Fruit fly (Drosophila melanogaster) whole organism, embryonic: ENCODE results near the gene CCDC53.

Experiments
- Blimp-1 ChIP-seq: fragments of 200-800 bp; sonication (Bioruptor generic); optimal IDR thresholded peaks from 3 replicates; lab custom pipeline; 2018; ENCODE audit warnings: missing biosample characterization, missing genetic modification characterization, mild to moderate bottlenecking, moderate library complexity, missing genetic modification reagents
- CG10462 ChIP-seq: fragments of 200-800 bp; sonication (Bioruptor generic); optimal IDR thresholded peaks from 2 replicates; lab custom pipeline; 2016; ENCODE audit warnings: missing biosample characterization, missing genetic modification characterization
- CG14014 ChIP-seq: fragments of 200-800 bp; sonication (Bioruptor generic); IDR thresholded peaks from 2 replicates; pipeline ENCODE4 v1.3.6; 2022; ENCODE audit warnings: missing biosample characterization, missing genetic modification characterization
- CG15073 ChIP-seq: fragments of 200-800 bp; sonication (Bioruptor generic); optimal IDR thresholded peaks from 2 replicates; lab custom pipeline; 2016; ENCODE audit warnings: missing biosample characterization, missing genetic modification characterization
- CG16779 ChIP-seq: fragments of 200-800 bp; sonication (Bioruptor generic); IDR thresholded peaks from 2 replicates; pipeline ENCODE4 v1.3.6; 2022; ENCODE audit warnings: missing biosample characterization, missing genetic modification characterization
- CG17802 ChIP-seq: fragments of 200-800 bp; sonication (Bioruptor generic); optimal IDR thresholded peaks from 2 replicates; lab custom pipeline; 2018; ENCODE audit warnings: missing biosample characterization, mild to moderate bottlenecking, missing genetic modification characterization, moderate library complexity
- CG2120 ChIP-seq: fragments of 200-800 bp; sonication (Bioruptor generic); optimal IDR thresholded peaks from 3 replicates; lab custom pipeline; 2016; ENCODE audit warnings: missing biosample characterization, missing genetic modification characterization
- CG2129 ChIP-seq: fragments of 200-800 bp; sonication (Bioruptor generic); IDR thresholded peaks from 2 replicates; pipeline ENCODE4 v1.3.6; 2022; ENCODE audit warnings: missing biosample characterization, missing genetic modification characterization; ENCODE audit not compliant: partially characterized antibody
- CG32532 ChIP-seq: fragments of 200-800 bp; sonication (Bioruptor generic); IDR thresholded peaks from 2 replicates; pipeline ENCODE4 v1.3.6; 2022; ENCODE audit warnings: missing biosample characterization, missing genetic modification characterization
- CG4328 ChIP-seq: fragments of 200-800 bp; sonication (Bioruptor generic); optimal IDR thresholded peaks from 3 replicates; lab custom pipeline; 2017; ENCODE audit warnings: missing biosample characterization, missing genetic modification reagents, missing genetic modification characterization
- CG5245 ChIP-seq: fragments of 200-800 bp; sonication (Bioruptor generic); optimal IDR thresholded peaks from 3 replicates; lab custom pipeline; 2016; ENCODE audit warnings: missing biosample characterization, missing genetic modification characterization
- CG6272 ChIP-seq: fragments of 200-800 bp; sonication (Bioruptor generic); IDR thresholded peaks from 2 replicates; pipeline ENCODE4 v1.3.6; 2022; ENCODE audit warnings: missing biosample characterization, missing genetic modification characterization
- CG7357 ChIP-seq: fragments of 200-800 bp; sonication (Bioruptor generic); IDR thresholded peaks from 3 replicates; pipeline ENCODE4 v1.3.6; 2022; ENCODE audit warnings: missing biosample characterization, missing genetic modification characterization
- CG8290 ChIP-seq, 3 experiments: fragments of 200-800 bp; sonication (Bioruptor generic); optimal IDR thresholded peaks; 2 replicates each; lab custom pipeline; 2016 to 2019; ENCODE audit warnings: missing biosample characterization in 3 of 3, missing genetic modification characterization in 3 of 3, mild to moderate bottlenecking in 2 of 3, moderate library complexity in 1 of 3
- CTCF ChIP-seq: fragments of 200-800 bp; sonication (Bioruptor generic); optimal IDR thresholded peaks from 2 replicates; lab custom pipeline; 2017; ENCODE audit warnings: missing biosample characterization, mild to moderate bottlenecking, missing genetic modification characterization, moderate library complexity
- Chrac-16 ChIP-seq: fragments of 200-800 bp; sonication (Bioruptor generic); optimal IDR thresholded peaks from 3 replicates; lab custom pipeline; 2016; ENCODE audit warnings: missing biosample characterization, missing genetic modification characterization
- Dref ChIP-seq: fragments of 200-800 bp; sonication (Bioruptor generic); IDR thresholded peaks from 2 replicates; pipeline ENCODE4 v1.3.6; 2022; ENCODE audit warnings: missing biosample characterization, missing genetic modification characterization
- GATAe ChIP-seq: fragments of 200-800 bp; sonication (Bioruptor generic); conservative IDR thresholded peaks from 2 replicates; pipeline ENCODE4 v1.3.6; 2022; ENCODE audit warnings: missing biosample characterization, missing genetic modification characterization
- Hey ChIP-seq: fragments of 200-800 bp; sonication (Bioruptor generic); optimal IDR thresholded peaks from 3 replicates; lab custom pipeline; 2018; ENCODE audit warnings: missing biosample characterization, mild to moderate bottlenecking, missing genetic modification characterization
- Hmr ChIP-seq: fragments of 200-800 bp; sonication (Bioruptor generic); optimal IDR thresholded peaks from 3 replicates; lab custom pipeline; 2017; ENCODE audit warnings: mild to moderate bottlenecking, missing biosample characterization, missing genetic modification reagents, missing genetic modification characterization
- Med ChIP-seq: fragments of 200-800 bp; sonication (Bioruptor generic); peaks from one replicate; lab custom pipeline; 2016; ENCODE audit warnings: missing biosample characterization, missing genetic modification characterization, mild to moderate bottlenecking, inconsistent platforms, moderate library complexity
- Myb ChIP-seq: fragments of 200-800 bp; sonication (Bioruptor generic); optimal IDR thresholded peaks from 2 replicates; lab custom pipeline; 2016; ENCODE audit warnings: missing biosample characterization, missing genetic modification characterization
- Optix ChIP-seq: fragments of 200-800 bp; sonication (Bioruptor generic); IDR thresholded peaks from 3 replicates; pipeline ENCODE4 v1.3.6; 2022; ENCODE audit warnings: missing biosample characterization, missing genetic modification characterization
- Ravus ChIP-seq: fragments of 200-800 bp; sonication (Bioruptor generic); IDR thresholded peaks from 2 replicates; pipeline ENCODE4 v1.3.6; 2022; ENCODE audit warnings: missing biosample characterization, missing genetic modification characterization
- Scr ChIP-seq: fragments of 200-800 bp; sonication (Bioruptor generic); IDR thresholded peaks from 2 replicates; pipeline ENCODE4 v1.3.6; 2022; ENCODE audit warnings: missing biosample characterization, missing genetic modification characterization; ENCODE audit not compliant: partially characterized antibody
- Side ChIP-seq: fragments of 200-800 bp; sonication (Bioruptor generic); optimal IDR thresholded peaks from 2 replicates; lab custom pipeline; 2016; ENCODE audit warnings: missing biosample characterization, missing genetic modification characterization
- Spps ChIP-seq: fragments of 200-800 bp; sonication (Bioruptor generic); optimal IDR thresholded peaks from 2 replicates; lab custom pipeline; 2018; ENCODE audit warnings: missing biosample characterization, mild to moderate bottlenecking, missing genetic modification characterization
- Taf1 ChIP-seq: fragments of 200-800 bp; sonication (Bioruptor generic); IDR thresholded peaks from 2 replicates; pipeline ENCODE4 v1.3.6; 2022; ENCODE audit warnings: missing biosample characterization, missing genetic modification characterization
- Xbp1 ChIP-seq: fragments of 200-800 bp; sonication (Bioruptor generic); optimal IDR thresholded peaks from 3 replicates; lab custom pipeline; 2016; ENCODE audit warnings: missing biosample characterization, mild to moderate bottlenecking, missing genetic modification characterization
- ap ChIP-seq: fragments of 200-800 bp; sonication (Bioruptor generic); IDR thresholded peaks from 2 replicates; pipeline ENCODE4 v1.3.6; 2022; ENCODE audit warnings: missing biosample characterization, missing genetic modification characterization
- ato ChIP-seq: fragments of 200-800 bp; sonication (Bioruptor generic); IDR thresholded peaks from 2 replicates; pipeline ENCODE4 v1.3.6; 2022; ENCODE audit warnings: missing biosample characterization, missing genetic modification characterization; ENCODE audit not compliant: partially characterized antibody
- bbx ChIP-seq: fragments of 200-800 bp; sonication (Bioruptor generic); IDR thresholded peaks from 2 replicates; pipeline ENCODE4 v1.3.6; 2022; ENCODE audit warnings: missing biosample characterization, missing genetic modification characterization; ENCODE audit not compliant: partially characterized antibody
- chm ChIP-seq: fragments of 200-800 bp; sonication (Bioruptor generic); IDR thresholded peaks from 2 replicates; pipeline ENCODE4 v1.3.6; 2022; ENCODE audit warnings: missing biosample characterization, missing genetic modification characterization
- corto ChIP-seq: fragments of 200-800 bp; sonication (Bioruptor generic); optimal IDR thresholded peaks from 2 replicates; lab custom pipeline; 2016; ENCODE audit warnings: missing biosample characterization, mild to moderate bottlenecking, missing genetic modification characterization, moderate library complexity
- exex ChIP-seq: fragments of 200-800 bp; sonication (Bioruptor generic); optimal IDR thresholded peaks from 4 replicates; lab custom pipeline; 2018; ENCODE audit warnings: missing biosample characterization, mild to moderate bottlenecking, missing genetic modification characterization, moderate library complexity
- eyg ChIP-seq: fragments of 200-800 bp; sonication (Bioruptor generic); optimal IDR thresholded peaks from 3 replicates; lab custom pipeline; 2016; ENCODE audit warnings: missing biosample characterization, missing genetic modification characterization
- fd96Cb ChIP-seq: fragments of 200-800 bp; sonication (Bioruptor generic); optimal IDR thresholded peaks from 2 replicates; lab custom pipeline; 2018; ENCODE audit warnings: missing biosample characterization, mild to moderate bottlenecking, missing genetic modification characterization, moderate library complexity
- ftz-f1 ChIP-seq: fragments of 200-800 bp; sonication (Bioruptor generic); optimal IDR thresholded peaks from 2 replicates; lab custom pipeline; 2016; ENCODE audit warnings: missing biosample characterization, missing genetic modification characterization
- grau ChIP-seq: fragments of 200-800 bp; optimal IDR thresholded peaks from 3 replicates; lab custom pipeline; 2019; ENCODE audit warnings: missing biosample characterization, mild to moderate bottlenecking, missing genetic modification characterization, moderate library complexity
- insv ChIP-seq, 2 experiments: fragments of 200-800 bp; sonication (Bioruptor generic); optimal IDR thresholded peaks; 3 replicates each; lab custom pipeline; 2016 to 2018; ENCODE audit warnings: missing biosample characterization in 2 of 2, missing genetic modification characterization in 2 of 2
- kah ChIP-seq: fragments of 200-800 bp; sonication (Bioruptor generic); optimal IDR thresholded peaks from 2 replicates; lab custom pipeline; 2018; ENCODE audit warnings: missing biosample characterization, mild to moderate bottlenecking, missing genetic modification characterization
- ken ChIP-seq: fragments of 200-800 bp; sonication (Bioruptor generic); IDR thresholded peaks from 3 replicates; pipeline ENCODE4 v1.3.6; 2022; ENCODE audit warnings: missing biosample characterization, missing genetic modification characterization
- peb ChIP-seq: fragments of 200-800 bp; sonication (Bioruptor generic); IDR thresholded peaks from 2 replicates; pipeline ENCODE4 v1.3.6; 2022; ENCODE audit warnings: missing biosample characterization, missing genetic modification characterization
- pho ChIP-seq: fragments of 200-800 bp; sonication (Bioruptor generic); optimal IDR thresholded peaks from 2 replicates; lab custom pipeline; 2016; ENCODE audit warnings: missing biosample characterization, missing genetic modification characterization
- pum ChIP-seq: fragments of 200-800 bp; sonication (Bioruptor generic); optimal IDR thresholded peaks from 2 replicates; lab custom pipeline; 2016; ENCODE audit warnings: missing biosample characterization, missing genetic modification characterization
- row ChIP-seq: fragments of 200-800 bp; sonication (Bioruptor generic); IDR thresholded peaks from 3 replicates; pipeline ENCODE4 v1.3.6; 2022; ENCODE audit warnings: missing biosample characterization, missing genetic modification characterization
- tap ChIP-seq: fragments of 200-800 bp; optimal IDR thresholded peaks from 3 replicates; lab custom pipeline; 2019; ENCODE audit warnings: missing biosample characterization, mild to moderate bottlenecking, missing genetic modification characterization, moderate library complexity
- unpg ChIP-seq: fragments of 200-800 bp; sonication (Bioruptor generic); optimal IDR thresholded peaks from 3 replicates; lab custom pipeline; 2018; ENCODE audit warnings: missing biosample characterization, mild to moderate bottlenecking, missing genetic modification characterization, moderate library complexity
- wek ChIP-seq: fragments of 200-800 bp; sonication (Bioruptor generic); optimal IDR thresholded peaks from 3 replicates; lab custom pipeline; 2018; ENCODE audit warnings: missing biosample characterization, mild to moderate bottlenecking, missing genetic modification characterization, moderate library complexity
- yki ChIP-seq: fragments of >200 bp; optimal IDR thresholded peaks from 3 replicates; lab custom pipeline; 2018
- zen2 ChIP-seq: fragments of 200-800 bp; sonication (Bioruptor generic); IDR thresholded peaks from 3 replicates; pipeline ENCODE4 v1.3.6; 2022; ENCODE audit warnings: missing biosample characterization, missing genetic modification characterization; ENCODE audit not compliant: partially characterized antibody

The CCDC53 gene

DNA sequence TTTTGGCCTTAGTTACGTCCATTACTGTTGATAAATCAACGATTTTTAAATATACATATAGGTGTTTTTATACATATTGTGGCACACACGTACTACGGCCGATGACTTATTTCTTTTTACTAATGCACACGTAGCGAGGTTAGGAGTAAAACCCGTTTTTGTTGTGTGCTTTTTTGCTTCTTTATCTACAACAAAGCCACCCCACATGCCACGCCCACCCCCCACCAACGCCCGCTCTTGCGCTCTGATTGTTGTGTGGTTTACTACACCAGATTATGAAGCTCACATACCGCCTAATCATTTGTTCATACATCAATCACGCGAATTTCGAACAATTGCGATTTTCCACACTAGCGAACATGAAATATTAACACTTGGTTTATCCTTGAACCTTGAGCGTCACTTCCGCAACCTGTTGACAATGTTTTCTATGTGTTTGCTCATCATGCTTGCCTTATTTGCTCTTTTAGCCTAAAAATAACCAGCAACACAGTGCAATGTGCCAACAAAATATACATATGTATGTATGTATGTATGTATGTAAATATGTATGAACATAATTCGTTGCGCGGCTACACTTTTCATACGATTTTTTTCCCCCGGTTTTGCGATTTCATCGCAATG lies 47.7 kb upstream of the CCDC53 start (continued):
- TF ChIP-seq fd96Cb (tag; lab: Kevin White, UChicago) (no peak), CG32532 (no peak), CG16779 (GFP tag; lab: Robert Waterston, UW) (no peak), pho (GFP tag; lab: Kevin White, UChicago) (no peak), unpg (no peak), Hmr (GFP tag; lab: Kevin White, UChicago) (peak; percentile 49), exex (tag; lab: Kevin White, UChicago) (peak; percentile 49), GATAe (GFP tag; lab: Robert Waterston, UW) (0 out of 2 replicates have a peak, but pooled peaks have one; percentile 31), CTCF (GFP tag; lab: Kevin White, UChicago) (no peak), CG17802 (tag; lab: Kevin White, UChicago) (no peak), CG15073 (GFP tag; lab: Kevin White, UChicago) (no peak), row (GFP tag; lab: Robert Waterston, UW) (no peak), CG6272 (GFP tag; lab: Robert Waterston, UW) (no peak), Ravus (GFP tag; lab: Robert Waterston, UW) (no peak), ap (GFP tag; lab: Robert Waterston, UW) (no peak), insv (GFP tag; optimal IDR thresholded peaks at IDR 0.05; lab: Kevin White, UChicago) (no peak), Med (GFP tag; lab: Kevin White, UChicago) (peak; percentile 76), CG4328 (no peak), Optix (GFP tag; lab: Robert Waterston, UW) (no peak), CG14014 (GFP tag; lab: Robert Waterston, UW) (no peak; the same call in 1 of the 2 replicates), grau (tag; lab: Kevin White, UChicago) (no peak), Taf1 (0 out of 2 replicates have a peak, but pooled peaks have one; percentile 4), CG5245 (GFP tag; lab: Kevin White, UChicago) (no peak), CG2129 (GFP tag; lab: Robert Waterston, UW) (no peak), pum (GFP tag; lab: Kevin White, UChicago) (no peak), CG10462 (no peak), peb (no peak), Side (GFP tag; lab: Kevin White, UChicago) (no peak), CG8290 (GFP tag; optimal IDR thresholded peaks at IDR 0.05; lab: Kevin White, UChicago) (no peak), CG8290 (tag; optimal IDR thresholded peaks at IDR 0.05; lab: Kevin White, UChicago) (peak in 1 of 2 experiments; percentile 60), Hey (tag; lab: Kevin White, UChicago) (peak; percentile 34), kah (peak; percentile 87), Dref (GFP tag; lab: Robert Waterston, UW) (no peak), Blimp-1 (no peak), tap (tag; lab: Kevin White, UChicago) (no peak), Xbp1 (no peak), Spps (tag; lab: Kevin White, UChicago) (no peak), Myb (no peak), eyg (GFP tag; lab: Kevin White, UChicago) (no peak), zen2 (no peak), Chrac-16 (GFP tag; lab: Kevin White, UChicago) (no peak), ato (GFP tag; lab: Robert Waterston, UW) (no peak), CG7357 (GFP tag; lab: Robert Waterston, UW) (no peak), chm (GFP tag; lab: Robert Waterston, UW) (0 out of 2 replicates have a peak, but pooled peaks have one; percentile 22), corto (no peak), ken (GFP tag; lab: Robert Waterston, UW) (no peak), Scr (GFP tag; lab: Robert Waterston, UW) (no peak), bbx (no peak), yki (lab: Kevin White, UChicago) (no peak), ftz-f1 (GFP tag; lab: Kevin White, UChicago) (no peak), wek (no peak), CG2120 (GFP tag; lab: Kevin White, UChicago) (no peak)
